Worm (Caenorhabditis elegans) whole organism, L3 larva: ENCODE data around the gene col-163.

Source experiments
- R02D3.7 ChIP-seq: fragments of 150-350 bp; optimal IDR thresholded peaks from 2 replicates; lab custom pipeline; 2014; ENCODE audit warnings: missing biosample characterization, missing genetic modification characterization
- ceh-16 ChIP-seq: sonication (generic microtip); optimal IDR thresholded peaks from 2 replicates; lab custom pipeline; 2017; ENCODE audit warnings: missing biosample characterization, missing genetic modification characterization
- ceh-28 ChIP-seq: fragments of 150-350 bp; optimal IDR thresholded peaks from 2 replicates; lab custom pipeline; 2014; ENCODE audit warnings: missing biosample characterization, missing genetic modification reagents, missing genetic modification characterization
- egl-5 ChIP-seq: fragments of 150-350 bp; optimal IDR thresholded peaks from 2 replicates; lab custom pipeline; 2017; ENCODE audit warnings: missing biosample characterization, missing genetic modification reagents, missing genetic modification characterization, inconsistent platforms
- elt-3 ChIP-seq, 3 experiments: fragments of 150-350 bp in 1 of 3; sonication (generic microtip) in 2 of 3; optimal IDR thresholded peaks; 2 replicates in 2 of 3; 4 replicates in 1 of 3; lab custom pipeline; 2014 to 2017; ENCODE audit warnings: missing biosample characterization in 3 of 3, missing genetic modification characterization in 3 of 3
- fkh-10 ChIP-seq: sonication (generic microtip); optimal IDR thresholded peaks from 2 replicates; lab custom pipeline; 2017; ENCODE audit warnings: missing biosample characterization, missing genetic modification reagents, missing genetic modification characterization
- fkh-2 ChIP-seq: fragments of 150-350 bp; optimal IDR thresholded peaks from 2 replicates; lab custom pipeline; 2014; ENCODE audit warnings: missing biosample characterization, missing genetic modification reagents, missing genetic modification characterization
- mml-1 ChIP-seq: fragments of 150-350 bp; sonication (generic microtip); optimal IDR thresholded peaks from 3 replicates; lab custom pipeline; 2014; ENCODE audit warnings: missing biosample characterization, missing genetic modification characterization
- nhr-11 ChIP-seq: fragments of 150-350 bp; optimal IDR thresholded peaks from 2 replicates; lab custom pipeline; 2014; ENCODE audit warnings: missing biosample characterization, missing genetic modification characterization
- nhr-12 ChIP-seq: fragments of 150-350 bp; optimal IDR thresholded peaks from 2 replicates; lab custom pipeline; 2014; ENCODE audit warnings: missing biosample characterization, missing genetic modification characterization
- nhr-23 ChIP-seq: fragments of 150-350 bp; optimal IDR thresholded peaks from 2 replicates; lab custom pipeline; 2014; ENCODE audit warnings: missing biosample characterization, missing genetic modification reagents, missing genetic modification characterization
- nhr-25 ChIP-seq: sonication (generic microtip); optimal IDR thresholded peaks from 2 replicates; lab custom pipeline; 2017; ENCODE audit warnings: missing biosample characterization, missing genetic modification characterization
- nhr-28 ChIP-seq: fragments of 150-350 bp; optimal IDR thresholded peaks from 2 replicates; lab custom pipeline; 2014; ENCODE audit warnings: missing biosample characterization, missing genetic modification characterization
- pqm-1 ChIP-seq: fragments of 150-350 bp; optimal IDR thresholded peaks from 2 replicates; lab custom pipeline; 2017; ENCODE audit warnings: missing biosample characterization, missing genetic modification characterization, inconsistent platforms
- skn-1 ChIP-seq: fragments of 150-350 bp; optimal IDR thresholded peaks from 2 replicates; lab custom pipeline; 2014; ENCODE audit warnings: missing biosample characterization, missing genetic modification characterization
- snpc-4 ChIP-seq: fragments of 150-350 bp; optimal IDR thresholded peaks from 2 replicates; lab custom pipeline; 2014; ENCODE audit warnings: missing biosample characterization, missing genetic modification characterization
- unc-39 ChIP-seq: sonication (generic microtip); optimal IDR thresholded peaks from 4 replicates; lab custom pipeline; 2017; ENCODE audit warnings: missing biosample characterization, missing genetic modification characterization

col-163 gene

ce11 chrV:20648868-20649267 is 49.0 kb downstream of the col-163 start:
- no peak for TF ChIP-seq ceh-16 (tag; lab: Kevin White, UChicago)
- TF ChIP-seq pqm-1 (tag; lab: Kevin White, UChicago), result no peak
- no peak for TF ChIP-seq ceh-28 (tag; lab: Kevin White, UChicago)
- no peak for TF ChIP-seq nhr-12 (tag; lab: Kevin White, UChicago)
- TF ChIP-seq mml-1 (tag; lab: Kevin White, UChicago), result no peak
- TF ChIP-seq elt-3 (tag; optimal IDR thresholded peaks at IDR 0.05; lab: Kevin White, UChicago), result peak in 2 of 3 experiments; percentile 66 to 82
- TF ChIP-seq skn-1 (tag; lab: Kevin White, UChicago), result no peak
- peak; percentile 63 for TF ChIP-seq nhr-25
- TF ChIP-seq nhr-11, result no peak
- TF ChIP-seq nhr-23 (tag; lab: Kevin White, UChicago), result no peak
- no peak for TF ChIP-seq fkh-10 (GFP tag; lab: Kevin White, UChicago)
- TF ChIP-seq fkh-2, result no peak
- no peak for TF ChIP-seq snpc-4
- TF ChIP-seq R02D3.7 (tag; lab: Kevin White, UChicago), result no peak

- TF ChIP-seq mml-1 (tag; lab: Kevin White, UChicago) (no peak), unc-39 (tag; lab: Kevin White, UChicago) (no peak), elt-3 (tag; optimal IDR thresholded peaks at IDR 0.05; lab: Kevin White, UChicago) (no peak), nhr-23 (tag; lab: Kevin White, UChicago) (no peak), egl-5 (tag; lab: Kevin White, UChicago) (no peak), nhr-28 (tag; lab: Kevin White, UChicago) (no peak), fkh-10 (GFP tag; lab: Kevin White, UChicago) (no peak)
Measured at ce11 chrV:20651923-20652322, 52.0 kb downstream of the col-163 start.
